Fruit fly (Drosophila melanogaster) Kc167 (cell line): ENCODE results near the gene CG42654.

Source experiments
- Myc ChIP-seq: fragments of >200 bp; optimal IDR thresholded peaks from 2 replicates; lab custom pipeline; 2017; ENCODE audit warnings: missing external identifiers
- Sin3A ChIP-seq: fragments of >200 bp; optimal IDR thresholded peaks from 2 replicates; lab custom pipeline; 2018; ENCODE audit warnings: missing external identifiers
- h ChIP-seq: fragments of >200 bp; optimal IDR thresholded peaks from 3 replicates; lab custom pipeline; 2018; ENCODE audit warnings: missing external identifiers
- insv ChIP-seq: fragments of >200 bp; optimal IDR thresholded peaks from 3 replicates; lab custom pipeline; 2018; ENCODE audit warnings: missing external identifiers
- psq ChIP-seq: fragments of >200 bp; optimal IDR thresholded peaks from 2 replicates; lab custom pipeline; 2017; ENCODE audit warnings: missing external identifiers
- ttk ChIP-seq: sonication (Bioruptor generic); optimal IDR thresholded peaks from 2 replicates; lab custom pipeline; 2017; ENCODE audit warnings: missing external identifiers

dm6 chr3L:19904411-19905135, 49.8 kb downstream of the CG42654 start:
- no peak for TF ChIP-seq ttk (lab: Kevin White, UChicago)
- no peak for TF ChIP-seq psq
- TF ChIP-seq Sin3A = no peak
- no peak for TF ChIP-seq insv (lab: Kevin White, UChicago)
- no peak for TF ChIP-seq h (lab: Kevin White, UChicago)
- TF ChIP-seq Myc (lab: Kevin White, UChicago) = no peak
